Worm (Caenorhabditis elegans): ENCODE measurements around the gene str-156.

Gene str-156

ce11 chrIV:4909039-4909438 lies 4.2 kb upstream of the str-156 start, which contains the start of gene str-159:
TSS of gene str-159 (plus strand) at chrIV:4909339.
- TF ChIP-seq ceh-34 (tag; optimal IDR thresholded peaks at IDR 0.05) (no peak), dve-1 (tag; optimal IDR thresholded peaks at IDR 0.05) (no peak), unc-55 (GFP tag; optimal IDR thresholded peaks at IDR 0.05) (no peak), K09A11.1 (tag; optimal IDR thresholded peaks at IDR 0.05; ENCODE audit: insufficient read depth) (no peak), ceh-2 (tag; optimal IDR thresholded peaks at IDR 0.05) (no peak), ceh-19 (GFP tag; optimal IDR thresholded peaks at IDR 0.05) (no peak), lin-11 (tag; optimal IDR thresholded peaks at IDR 0.05) (no peak), ceh-45 (GFP tag; IDR thresholded peaks at IDR 0.05) (no peak), T23F11.4 (GFP tag; optimal IDR thresholded peaks at IDR 0.05) (no peak), madf-2 (tag; optimal IDR thresholded peaks at IDR 0.05) (no peak), nfya-1 (tag; optimal IDR thresholded peaks at IDR 0.05) (no peak), pag-3 (tag; optimal IDR thresholded peaks at IDR 0.05; ENCODE audit: borderline replicate concordance) (no peak), gmeb-2 (tag; optimal IDR thresholded peaks at IDR 0.05) (no peak), unc-3 (GFP tag; conservative IDR thresholded peaks at IDR 0.05) (no peak), unc-3 (tag; optimal IDR thresholded peaks at IDR 0.05) (no peak), fkh-10 (GFP tag; optimal IDR thresholded peaks at IDR 0.05) (no peak), npax-4 (tag; optimal IDR thresholded peaks at IDR 0.05) (no peak), ceh-30 (tag; optimal IDR thresholded peaks at IDR 0.05) (no peak), pha-2 (tag; optimal IDR thresholded peaks at IDR 0.05) (no peak), K02D7.2 (tag; optimal IDR thresholded peaks at IDR 0.05) (no peak), C08G9.2 (tag; optimal IDR thresholded peaks at IDR 0.05) (no peak)

ce11 chrIV:4915689-4916088 lies 2.5 kb downstream of the str-156 start, which contains the start of gene str-155:
TSS of gene str-155 (plus strand) at chrIV:4915989.
- TF ChIP-seq ttx-3 (tag; optimal IDR thresholded peaks at IDR 0.05) (no peak), pat-9 (tag; optimal IDR thresholded peaks at IDR 0.05) (no peak), ceh-18 (tag; optimal IDR thresholded peaks at IDR 0.05) (no peak), ceh-30 (tag; optimal IDR thresholded peaks at IDR 0.05) (no peak), ets-4 (tag; optimal IDR thresholded peaks at IDR 0.05) (no peak), ztf-16 (tag; optimal IDR thresholded peaks at IDR 0.05) (no peak), tbx-2 (tag; optimal IDR thresholded peaks at IDR 0.05) (no peak)

- TF ChIP-seq lin-11 (tag; optimal IDR thresholded peaks at IDR 0.05) (no peak), tbx-2 (tag; optimal IDR thresholded peaks at IDR 0.05) (no peak), dve-1 (tag; optimal IDR thresholded peaks at IDR 0.05) (no peak), sdc-2 (tag; optimal IDR thresholded peaks at IDR 0.05) (no peak)
Observed at ce11 chrIV:4917774-4918173, 4.6 kb downstream of the str-156 start, which contains the start of gene str-158. TSS of gene str-158 (plus strand) at chrIV:4918074.

- TF ChIP-seq unc-42 (tag; optimal IDR thresholded peaks at IDR 0.05) (no peak), pha-2 (tag; optimal IDR thresholded peaks at IDR 0.05) (no peak), ceh-9 (tag; optimal IDR thresholded peaks at IDR 0.05) (no peak), ceh-18 (tag; optimal IDR thresholded peaks at IDR 0.05) (no peak), elt-2 (tag; optimal IDR thresholded peaks at IDR 0.05) (no peak), che-1 (tag; optimal IDR thresholded peaks at IDR 0.05) (no peak), lim-6 (tag; optimal IDR thresholded peaks at IDR 0.05) (no peak), ceh-6 (GFP tag; optimal IDR thresholded peaks at IDR 0.05) (no peak), ceh-19 (GFP tag; optimal IDR thresholded peaks at IDR 0.05) (no peak), T23F11.4 (GFP tag; optimal IDR thresholded peaks at IDR 0.05) (no peak), Y22D7AL.16 (tag; optimal IDR thresholded peaks at IDR 0.05) (no peak), mec-3 (tag; optimal IDR thresholded peaks at IDR 0.05; ENCODE audit: borderline replicate concordance) (no peak), nhr-232 (tag; optimal IDR thresholded peaks at IDR 0.05) (no peak)
Observed at ce11 chrIV:4930045-4930444, 16.9 kb downstream of the str-156 start, which contains the start of gene Y9C9A.8. TSS of gene Y9C9A.8 (plus strand) at chrIV:4930345.
